Fruit fly (Drosophila melanogaster): ENCODE measurements around the gene tty.

tty gene

dm6 chrX:21362878-21363277 is 23.4 kb upstream of the tty start, which contains the start of the genes bbx and waw (continued):
- TF ChIP-seq CG4328 (GFP tag; optimal IDR thresholded peaks at IDR 0.05) = peak; percentile 25
- peak; percentile 8 for TF ChIP-seq Xbp1 (GFP tag; optimal IDR thresholded peaks at IDR 0.05)
- TF ChIP-seq CG4707 (GFP tag; optimal IDR thresholded peaks at IDR 0.05) = peak; percentile 17
- no peak for TF ChIP-seq ssp (GFP tag; IDR thresholded peaks at IDR 0.05)
- peak; percentile 34 for TF ChIP-seq CG10267 (tag; optimal IDR thresholded peaks at IDR 0.05)
- 0 out of 4 replicates have a peak, but pooled peaks have one; percentile 20 for TF ChIP-seq Dll (GFP tag; IDR thresholded peaks at IDR 0.05; ENCODE audit: partially characterized antibody)
- 0 out of 2 replicates have a peak, but pooled peaks have one; percentile 11 for TF ChIP-seq CG6689 (GFP tag; IDR thresholded peaks at IDR 0.05)
- TF ChIP-seq HmgD (GFP tag; optimal IDR thresholded peaks at IDR 0.05) = peak; percentile 11
- no peak for TF ChIP-seq tgo (GFP tag; IDR thresholded peaks at IDR 0.05)
- no peak for TF ChIP-seq pan (optimal IDR thresholded peaks at IDR 0.05)
- TF ChIP-seq pan (GFP tag; optimal IDR thresholded peaks at IDR 0.05 in 1 of 2, IDR thresholded peaks at IDR 0.05 in 1 of 2) = no peak
- peak; percentile 18 for TF ChIP-seq pho (GFP tag; optimal IDR thresholded peaks at IDR 0.05)
- TF ChIP-seq bcd (GFP tag; optimal IDR thresholded peaks at IDR 0.05) = peak; percentile 21
- TF ChIP-seq Nf-YC (tag; optimal IDR thresholded peaks at IDR 0.05) = peak; percentile 21
- peak; percentile 81 for TF ChIP-seq Lhr (GFP tag; optimal IDR thresholded peaks at IDR 0.05)
- TF ChIP-seq CG10543 (GFP tag; optimal IDR thresholded peaks at IDR 0.05) = peak; percentile 41
- peak; percentile 50 for TF ChIP-seq maf-S (GFP tag; optimal IDR thresholded peaks at IDR 0.05)
- TF ChIP-seq chinmo (GFP tag; IDR thresholded peaks at IDR 0.05; ENCODE audit: partially characterized antibody) = no peak
- TF ChIP-seq salm (tag; optimal IDR thresholded peaks at IDR 0.05) = no peak
- TF ChIP-seq Trl (optimal IDR thresholded peaks at IDR 0.05) = no peak
- TF ChIP-seq Trl (GFP tag; optimal IDR thresholded peaks at IDR 0.05) = peak; percentile 25
- no peak for TF ChIP-seq h (optimal IDR thresholded peaks at IDR 0.05)
- peak; percentile 33 for TF ChIP-seq NfI (GFP tag; optimal IDR thresholded peaks at IDR 0.05)
- peak; percentile 68 for TF ChIP-seq CG12659 (GFP tag; optimal IDR thresholded peaks at IDR 0.05)
- peak in 1 of 2 experiments; percentile 20 for TF ChIP-seq insv (GFP tag; optimal IDR thresholded peaks at IDR 0.05)
- 0 out of 2 replicates have a peak, but pooled peaks have one; percentile 10 for TF ChIP-seq H2.0 (GFP tag; IDR thresholded peaks at IDR 0.05)
- TF ChIP-seq twi (tag; optimal IDR thresholded peaks at IDR 0.05) = peak; percentile 44
- peak; percentile 24 for TF ChIP-seq CrebB (tag; optimal IDR thresholded peaks at IDR 0.05)
- peak; percentile 70 for TF ChIP-seq HmgZ (tag; optimal IDR thresholded peaks at IDR 0.05)
- no peak for TF ChIP-seq mld (GFP tag; IDR thresholded peaks at IDR 0.05; ENCODE audit: partially characterized antibody)
- no peak; the same call in 2 of the 3 replicates for TF ChIP-seq ci (GFP tag; IDR thresholded peaks at IDR 0.05)
- peak; percentile 54 for TF ChIP-seq Dp (GFP tag; optimal IDR thresholded peaks at IDR 0.05)
- TF ChIP-seq Doc2 (GFP tag; IDR thresholded peaks at IDR 0.05) = no peak
- TF ChIP-seq CG1024 (GFP tag; IDR thresholded peaks at IDR 0.05) = no peak
- TF ChIP-seq mirr (GFP tag; optimal IDR thresholded peaks at IDR 0.05) = peak; percentile 54
- TF ChIP-seq lbe (GFP tag; optimal IDR thresholded peaks at IDR 0.05) = no peak
- peak; percentile 40 for TF ChIP-seq CG17385 (GFP tag; optimal IDR thresholded peaks at IDR 0.05)
- TF ChIP-seq Hmx (GFP tag; optimal IDR thresholded peaks at IDR 0.05) = no peak
- TF ChIP-seq CG8281 (tag; optimal IDR thresholded peaks at IDR 0.05) = no peak
- peak; percentile 11 for TF ChIP-seq MTF-1 (GFP tag; optimal IDR thresholded peaks at IDR 0.05; ENCODE audit: borderline replicate concordance)
- TF ChIP-seq grn (GFP tag; optimal IDR thresholded peaks at IDR 0.05) = no peak
- peak; percentile 64 for TF ChIP-seq ftz-f1 (GFP tag; optimal IDR thresholded peaks at IDR 0.05)
- peak; percentile 96 for TF ChIP-seq CG10979 (tag; optimal IDR thresholded peaks at IDR 0.05)
- TF ChIP-seq E2f2 (GFP tag; IDR thresholded peaks at IDR 0.05) = peak; percentile 64
- no peak for TF ChIP-seq CG9437 (GFP tag; optimal IDR thresholded peaks at IDR 0.05)
- TF ChIP-seq CG17186 (GFP tag; optimal IDR thresholded peaks at IDR 0.05) = no peak
- peak; percentile 52 for TF ChIP-seq CG14710 (tag; optimal IDR thresholded peaks at IDR 0.05)
- no peak for TF ChIP-seq NFAT (GFP tag; IDR thresholded peaks at IDR 0.05)
- peak; percentile 37; the same call in 1 of the 2 replicates for TF ChIP-seq CG32772 (GFP tag; IDR thresholded peaks at IDR 0.05)
- TF ChIP-seq CG11456 (GFP tag; IDR thresholded peaks at IDR 0.05) = peak; percentile 64; the same call in 1 of the 3 replicates
- peak; percentile 16; the same call in 1 of the 3 replicates for TF ChIP-seq row (GFP tag; IDR thresholded peaks at IDR 0.05)
